Fruit fly (Drosophila melanogaster): ENCODE results near the gene SA1.
A peak's percentile ranks its signal among the peaks of the same experiment; 100 is the strongest.

The SA1 gene

DNA sequence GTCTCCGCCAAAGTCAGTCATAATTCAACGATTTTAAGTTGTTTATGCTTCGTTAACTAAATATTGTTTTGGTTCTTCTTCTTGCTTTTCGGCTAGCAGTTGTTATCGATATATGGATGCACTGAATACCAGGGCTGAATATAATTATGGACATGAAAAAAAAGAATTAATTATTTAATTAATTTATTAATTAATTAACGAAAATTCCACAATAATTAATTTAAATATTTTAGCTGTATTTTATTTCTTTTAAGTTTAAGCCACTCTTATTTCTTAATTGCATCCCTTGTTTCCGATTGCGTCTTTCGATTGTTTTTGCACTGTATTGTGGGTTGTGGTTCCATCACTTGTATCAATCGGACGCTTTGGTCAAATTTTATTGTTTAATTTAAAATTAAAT, at the start of gene SA1, which contains the start of gene Gas41:
SA1 (plus strand) TSS at position 326 of the 400 bp plus-strand sequence.
Gas41 (minus strand) TSS at position 112 of the 400 bp plus-strand sequence.
- TF ChIP-seq CG8478 (optimal IDR thresholded peaks at IDR 0.05) (no peak), CTCF (optimal IDR thresholded peaks at IDR 0.05) (no peak)

DNA sequence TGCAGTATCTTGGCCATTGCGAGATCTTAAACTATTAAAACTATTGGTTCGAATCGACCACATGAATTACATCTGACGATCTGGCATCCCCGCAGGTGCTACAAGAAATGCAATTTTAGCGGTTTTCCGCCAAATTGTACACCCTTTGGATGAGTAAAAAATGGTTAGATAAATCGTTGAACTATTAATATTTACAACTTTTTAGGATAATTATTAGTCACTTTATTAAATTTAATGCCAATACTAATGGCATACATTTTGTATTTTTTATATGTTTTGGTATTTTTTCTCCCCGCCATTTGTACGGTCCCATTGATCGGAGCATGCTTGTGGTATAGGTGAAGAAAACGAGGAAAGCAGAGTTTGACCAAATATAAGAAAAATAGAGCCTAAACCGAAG, 42.5 kb upstream of the SA1 start, which contains the start of the genes Polr1F and Rat1:
Polr1F (minus strand) TSS at position 84 of the 400 bp plus-strand sequence.
Rat1 (plus strand) TSS at position 323 of the 400 bp plus-strand sequence.
- no peak for TF ChIP-seq CG8478 (optimal IDR thresholded peaks at IDR 0.05)

DNA sequence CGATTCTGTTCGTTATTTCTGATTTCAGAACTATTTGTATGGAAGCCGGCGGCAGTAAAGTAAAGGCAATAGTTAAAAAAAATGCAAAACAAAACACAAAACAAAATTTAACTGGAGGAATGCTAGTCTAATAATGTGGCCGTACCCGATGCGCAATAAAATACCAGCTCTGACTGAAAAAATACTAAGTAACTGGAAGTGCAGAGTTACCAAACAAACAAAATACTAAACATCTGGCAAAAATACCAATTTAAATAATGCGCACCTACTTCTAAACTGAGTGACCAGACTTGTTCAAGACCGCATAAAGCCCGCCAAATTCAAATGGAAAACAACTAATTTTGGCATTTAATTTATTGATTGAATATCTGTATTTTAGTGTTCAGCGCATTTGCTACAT, 36.3 kb upstream of the SA1 start, which contains the start of gene Wee1:
Wee1 (minus strand) TSS at position 175 of the 400 bp plus-strand sequence.
- TF ChIP-seq CG8478 (optimal IDR thresholded peaks at IDR 0.05) = no peak
- peak in 1 of 2 experiments; percentile 17 for TF ChIP-seq CTCF (optimal IDR thresholded peaks at IDR 0.05)

DNA sequence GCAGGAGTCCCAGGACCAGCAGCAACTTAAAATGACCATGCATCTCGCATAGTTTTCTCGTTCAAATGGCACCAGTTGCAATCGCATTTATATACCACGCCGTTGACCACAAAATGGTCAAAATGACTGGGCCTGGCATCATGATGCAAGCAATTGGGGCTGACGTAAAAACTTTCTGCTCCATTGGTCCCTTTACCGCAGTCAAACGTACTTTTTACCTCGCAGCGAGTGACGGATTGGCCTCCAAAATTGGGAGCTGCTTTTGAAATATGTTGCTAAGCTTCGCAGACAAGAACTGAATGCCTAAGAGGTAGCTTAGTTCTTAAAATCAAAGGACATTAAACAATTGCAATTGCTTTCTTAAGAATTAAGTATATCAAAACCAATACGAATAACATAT, 33.9 kb upstream of the SA1 start, which contains the start of gene CG32829:
CG32829 (minus strand) TSS at position 101 of the 400 bp plus-strand sequence.
- TF ChIP-seq CG8478 (optimal IDR thresholded peaks at IDR 0.05) = no peak
- no peak for TF ChIP-seq CTCF (optimal IDR thresholded peaks at IDR 0.05)

DNA sequence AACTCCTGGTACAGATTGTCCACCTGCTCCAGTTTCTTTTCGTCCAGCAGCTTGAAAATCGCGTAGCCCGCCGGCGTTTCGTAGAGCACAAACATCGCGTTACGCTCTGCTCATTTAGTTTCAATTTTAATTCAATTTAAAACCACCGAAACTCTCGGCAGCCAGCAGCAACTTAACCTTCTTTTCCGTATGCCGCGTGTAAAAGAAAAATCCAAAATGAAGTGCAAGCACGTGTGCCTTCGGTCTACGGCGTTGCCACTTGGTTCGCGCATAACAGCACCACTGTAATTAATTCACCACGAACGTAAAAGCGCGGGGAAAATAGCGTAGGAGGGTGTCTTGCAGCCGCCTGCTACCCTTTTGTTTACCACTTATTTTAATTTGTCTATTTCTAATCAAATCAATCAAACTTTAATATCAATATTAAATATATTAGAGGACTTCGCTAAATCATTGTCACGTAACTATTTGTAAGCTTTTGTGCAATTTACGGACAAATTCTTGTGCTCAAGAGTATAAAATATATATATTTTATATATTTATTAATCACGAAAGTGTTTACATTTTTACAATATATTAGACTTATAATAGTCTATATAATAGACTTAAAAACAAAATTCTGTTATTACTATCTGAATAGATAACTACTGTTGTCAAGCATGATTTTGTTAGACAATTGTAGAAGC, 31.6 kb upstream of the SA1 start, which contains the start of gene nop5:
nop5 (minus strand) TSS at position 227 of the 686 bp plus-strand sequence.
- TF ChIP-seq CG8478 (optimal IDR thresholded peaks at IDR 0.05) (no peak), CTCF (optimal IDR thresholded peaks at IDR 0.05) (peak in 1 of 2 experiments; percentile 24)

DNA sequence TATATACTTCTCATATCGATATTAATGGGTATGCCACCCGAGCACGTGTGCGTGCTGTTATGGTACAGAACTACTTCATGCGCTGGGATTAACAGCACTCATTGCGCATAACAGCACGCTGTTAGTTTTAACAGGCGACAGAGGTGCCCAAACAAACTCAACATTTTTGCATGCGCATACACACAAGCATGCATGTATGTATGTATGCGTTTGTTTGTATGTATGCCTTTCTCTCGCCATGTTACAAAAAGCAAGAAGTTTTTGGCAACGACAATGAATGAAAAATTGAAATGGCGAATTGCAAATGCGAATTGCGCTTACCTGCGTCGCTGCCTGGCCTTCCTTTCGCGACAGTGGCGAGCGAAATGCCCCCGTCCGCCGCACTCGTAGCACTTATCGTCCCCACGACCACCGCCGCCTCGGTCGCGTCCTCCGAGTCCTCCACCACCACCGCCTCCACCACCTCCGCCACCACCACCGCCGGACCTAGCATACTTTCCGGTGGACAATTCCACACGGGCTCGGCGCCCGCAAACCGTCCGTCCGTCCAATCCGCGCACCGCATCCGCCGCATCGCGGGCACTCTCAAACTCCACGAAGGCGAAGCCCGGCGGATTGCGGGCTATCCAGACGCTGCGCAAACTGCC, 30.9 kb upstream of the SA1 start:
- TF ChIP-seq CTCF (optimal IDR thresholded peaks at IDR 0.05) = no peak
- no peak for TF ChIP-seq CG8478 (optimal IDR thresholded peaks at IDR 0.05)

DNA sequence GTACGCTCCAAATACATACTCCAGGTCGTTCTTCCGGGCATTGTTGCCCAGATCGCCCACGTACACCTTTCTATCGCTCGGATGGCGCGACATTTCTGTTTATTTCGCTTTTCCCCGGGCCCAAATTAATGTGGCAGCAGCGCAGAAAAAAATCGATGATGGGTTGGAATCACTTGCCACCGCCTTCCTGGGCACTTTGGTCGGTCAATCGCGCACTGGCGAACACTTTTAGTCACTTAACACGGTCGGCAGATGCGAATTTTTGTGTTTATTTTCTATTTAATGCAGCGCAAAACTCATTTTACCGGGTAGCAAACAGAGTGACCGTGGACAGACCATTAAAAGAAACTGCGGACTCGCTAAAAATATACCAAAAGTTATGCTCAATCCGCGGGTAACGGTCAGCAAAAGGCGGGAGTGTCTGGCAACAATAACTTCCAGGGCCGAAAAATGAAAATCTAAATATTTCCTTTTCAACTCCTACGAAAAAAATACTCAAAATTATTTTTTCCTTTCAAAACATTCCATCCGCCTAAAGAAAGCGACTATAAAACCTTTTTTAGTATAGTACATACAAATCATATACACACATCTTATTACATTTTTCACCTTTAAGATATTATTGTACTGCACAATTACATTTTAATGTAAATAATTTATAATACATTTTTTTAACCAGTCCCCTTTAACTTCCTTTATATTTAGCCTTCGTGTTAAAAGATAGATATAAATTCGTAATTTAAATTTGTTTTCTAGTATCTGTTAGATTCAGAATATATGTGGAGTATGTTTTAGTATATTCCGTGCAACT, 30.2 kb upstream of the SA1 start, which contains the start of gene x16:
x16 (minus strand) TSS at position 361 of the 811 bp plus-strand sequence.
- TF ChIP-seq CTCF (optimal IDR thresholded peaks at IDR 0.05) (peak in 1 of 2 experiments; percentile 5), CG8478 (optimal IDR thresholded peaks at IDR 0.05) (no peak)

DNA sequence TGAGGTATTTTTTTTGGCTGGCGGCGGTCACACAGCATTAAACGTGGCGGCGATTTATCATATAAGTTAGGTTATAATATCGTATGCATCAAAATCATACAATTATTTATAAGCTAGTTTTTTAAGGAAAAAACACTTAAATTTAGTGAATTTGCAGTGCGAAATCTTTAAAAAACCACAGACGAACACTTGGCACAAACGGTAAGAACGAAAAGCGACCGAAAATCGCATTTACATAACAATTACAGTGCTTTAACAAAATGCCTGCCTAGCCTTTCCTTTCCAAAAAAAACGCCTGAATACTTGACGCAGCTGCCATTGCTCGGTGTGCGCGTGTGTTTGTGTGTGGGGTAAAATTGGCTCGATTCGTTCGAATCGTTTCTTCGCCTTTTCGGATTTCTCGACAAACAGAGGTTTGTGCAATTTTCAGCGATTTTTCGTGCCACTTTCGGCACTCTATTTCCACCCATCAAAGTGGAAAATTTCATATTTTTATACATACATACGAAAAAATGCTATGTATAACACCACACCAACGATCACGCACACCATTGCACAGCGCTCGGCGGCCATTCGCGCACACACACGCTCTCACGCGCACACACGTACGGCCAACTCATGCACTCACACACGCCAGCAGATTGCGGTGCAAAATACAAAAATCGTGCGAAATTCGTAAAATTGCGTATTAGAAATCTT, 29.4 kb upstream of the SA1 start, which contains the start of gene Hrb27C:
Hrb27C (plus strand) TSS at position 44 of the 699 bp plus-strand sequence.
- no peak for TF ChIP-seq CG8478 (optimal IDR thresholded peaks at IDR 0.05)
- TF ChIP-seq CTCF (optimal IDR thresholded peaks at IDR 0.05) = peak; percentile 2 to 24

DNA sequence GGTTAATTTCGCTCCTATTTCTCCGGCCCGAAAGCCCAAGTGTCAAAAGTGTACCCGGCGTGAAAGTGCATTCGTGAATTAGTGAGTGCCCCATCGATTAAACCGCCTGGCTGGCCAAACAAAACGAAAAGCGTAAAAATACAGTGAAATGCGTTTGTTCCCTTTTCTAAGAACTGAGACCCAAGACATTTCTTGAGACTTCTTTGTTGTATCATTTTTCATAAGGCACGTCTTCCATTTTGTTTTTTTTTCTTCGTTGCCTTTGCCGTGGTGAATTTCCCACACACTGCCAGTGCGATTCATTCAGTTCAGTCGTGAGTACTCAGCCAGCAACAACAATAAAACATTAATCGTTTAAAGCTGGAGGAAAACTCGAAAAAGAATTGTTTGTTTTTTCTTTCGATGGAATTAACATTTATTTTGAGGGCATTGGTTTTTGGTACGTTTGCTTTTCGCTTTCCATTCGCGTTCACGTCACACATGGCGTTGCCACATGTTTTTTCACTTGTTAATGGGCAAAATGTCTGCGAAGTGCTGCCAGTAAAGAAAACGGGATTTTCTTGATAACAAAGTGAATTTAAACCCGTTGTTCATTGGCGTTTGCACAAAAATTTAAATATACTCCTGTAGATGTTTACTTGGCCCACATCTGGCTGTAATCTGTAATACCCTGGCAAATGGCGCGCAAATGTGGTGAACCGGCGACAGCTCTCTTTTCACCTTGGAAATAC, 28.7 kb upstream of the SA1 start:
- TF ChIP-seq CTCF (optimal IDR thresholded peaks at IDR 0.05) (no peak), CG8478 (optimal IDR thresholded peaks at IDR 0.05) (no peak)

DNA sequence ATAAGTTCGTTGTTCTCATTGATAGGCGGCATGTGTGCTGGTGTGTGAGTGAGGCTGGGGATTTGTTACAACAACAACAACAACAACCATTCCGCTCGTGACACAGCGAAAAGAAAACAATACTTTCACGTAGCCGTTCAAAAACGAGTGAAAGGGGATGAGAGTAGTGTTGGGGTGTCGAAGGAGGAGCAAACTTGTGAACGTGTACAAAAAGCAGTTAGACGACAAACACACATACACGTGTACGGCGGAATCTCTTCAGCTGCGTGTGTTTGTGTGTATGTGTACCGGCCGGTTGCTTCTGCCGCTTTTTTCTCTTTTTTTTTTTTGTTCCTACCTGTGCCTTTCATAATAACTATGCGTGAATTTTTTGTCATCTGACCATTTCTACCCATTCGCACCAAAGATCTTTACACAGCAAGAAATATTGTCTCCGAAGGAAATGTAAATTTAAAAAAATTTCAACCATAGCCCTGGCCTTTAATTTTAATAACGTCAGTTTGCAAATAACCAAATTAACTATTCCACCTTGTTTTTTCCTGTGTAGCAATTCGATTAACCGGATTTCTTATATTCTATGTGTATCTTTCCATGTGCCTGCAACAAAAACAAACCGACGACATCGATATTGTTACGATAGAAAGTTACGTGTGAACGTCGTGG, 28.0 kb upstream of the SA1 start:
- TF ChIP-seq CTCF (optimal IDR thresholded peaks at IDR 0.05) (no peak), CG8478 (optimal IDR thresholded peaks at IDR 0.05) (no peak)

DNA sequence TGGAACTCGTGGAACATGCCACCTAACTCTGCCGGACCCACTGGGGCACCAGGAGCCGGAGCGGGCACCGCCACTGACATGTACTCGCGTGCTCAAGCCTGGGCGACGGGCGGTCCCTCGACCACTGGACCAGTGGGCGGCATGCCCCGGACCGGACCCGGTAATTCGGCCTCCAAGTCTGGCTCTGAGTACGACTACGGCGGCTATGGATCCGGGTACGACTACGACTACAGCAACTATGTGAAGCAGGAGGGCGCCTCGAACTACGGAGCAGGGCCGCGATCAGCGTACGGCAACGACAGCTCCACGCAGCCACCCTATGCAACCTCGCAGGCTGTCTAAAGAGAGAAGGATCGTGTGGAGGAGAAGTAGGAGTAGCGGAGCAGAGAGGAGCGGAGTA, 25.1 kb upstream of the SA1 start:
- TF ChIP-seq CTCF (optimal IDR thresholded peaks at IDR 0.05) (no peak), CG8478 (optimal IDR thresholded peaks at IDR 0.05) (no peak)

DNA sequence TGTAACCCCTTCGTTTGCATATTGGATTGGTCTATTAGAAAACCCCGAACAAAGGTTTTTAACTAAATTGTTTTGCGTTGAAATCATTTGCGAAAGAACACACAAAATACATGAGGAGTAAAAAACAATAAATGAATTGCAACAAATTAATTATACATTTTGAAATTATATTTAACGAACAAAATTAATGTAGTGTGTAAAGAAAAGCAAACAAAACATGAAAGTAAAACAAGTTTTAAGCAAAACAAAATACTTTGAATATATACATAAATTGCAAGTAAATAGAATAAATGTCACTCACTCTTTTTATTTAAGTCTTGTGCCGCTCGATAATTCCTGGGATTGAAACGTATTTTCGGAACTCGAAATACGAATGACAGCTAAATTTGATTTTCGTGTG, 18.4 kb upstream of the SA1 start, which contains the start of gene CG43232:
CG43232 (plus strand) TSS at position 301 of the 400 bp plus-strand sequence.
- no peak for TF ChIP-seq CTCF (optimal IDR thresholded peaks at IDR 0.05)
- TF ChIP-seq CG8478 (optimal IDR thresholded peaks at IDR 0.05) = no peak

DNA sequence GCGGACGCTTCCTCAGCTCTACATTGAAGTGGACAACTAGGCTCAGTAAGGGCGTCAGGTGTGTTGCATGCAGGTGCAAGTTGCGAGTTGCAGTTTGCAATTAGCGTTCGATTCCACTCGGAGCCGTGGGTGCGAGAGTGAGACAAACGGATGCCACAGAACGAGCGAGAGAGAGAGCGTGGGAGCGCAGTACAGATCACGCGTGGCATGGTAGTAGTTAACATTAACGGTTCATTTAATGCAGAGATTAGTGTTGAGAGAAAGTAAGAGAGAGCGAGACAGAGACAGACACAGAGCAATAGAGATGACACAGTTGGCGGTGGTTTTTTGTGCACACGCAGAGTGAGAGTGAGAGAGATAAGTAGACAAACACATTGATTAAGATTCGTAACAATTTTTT, 10.5 kb upstream of the SA1 start:
- TF ChIP-seq CTCF (optimal IDR thresholded peaks at IDR 0.05) (peak in 1 of 2 experiments; percentile 35), CG8478 (optimal IDR thresholded peaks at IDR 0.05) (no peak)
